Fruit fly (Drosophila melanogaster): Measurements from ENCODE around the gene CG17260.

CG17260 gene

DNA sequence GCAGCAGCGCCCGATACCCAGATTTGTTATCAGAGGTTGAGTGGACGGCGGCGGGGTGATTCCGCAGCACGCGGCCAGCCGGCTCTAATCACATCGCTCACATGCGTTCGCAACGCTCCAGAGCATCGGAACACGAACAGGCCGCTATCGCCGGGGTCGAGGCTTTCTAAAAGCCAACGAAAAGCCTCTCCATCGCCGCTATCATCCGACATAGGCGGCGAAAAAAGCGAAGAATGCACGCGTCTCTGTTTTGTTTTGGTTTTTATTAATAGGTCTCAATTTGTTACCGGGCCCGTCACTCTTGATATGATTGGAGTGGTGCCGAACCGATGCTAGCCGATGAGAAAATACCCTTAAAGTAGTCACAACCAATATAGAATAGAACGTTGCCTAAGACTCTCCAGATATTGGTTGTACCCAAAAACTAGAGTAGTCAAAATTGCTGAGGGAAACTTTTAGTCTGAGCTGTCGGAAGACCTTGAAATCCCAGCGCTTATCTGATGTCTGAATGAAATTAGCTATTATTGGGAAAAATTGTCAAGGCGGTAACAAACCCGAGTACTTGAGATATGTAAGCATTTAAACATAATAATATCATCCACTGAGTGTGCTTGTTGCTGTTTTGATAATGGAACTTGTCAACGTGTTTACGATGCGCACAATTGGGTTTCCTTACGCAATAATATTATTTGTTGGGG, 5.0 kb downstream of the CG17260 start, which contains the start of gene CG17261 (continued):
- TF ChIP-seq CG34422 (GFP tag; IDR thresholded peaks at IDR 0.05) = no peak; the same call in 2 of the 3 replicates
- TF ChIP-seq CG4730 (GFP tag; IDR thresholded peaks at IDR 0.05) = no peak
- peak; percentile 60; the same call in 1 of the 3 replicates for TF ChIP-seq CG11456 (GFP tag; IDR thresholded peaks at IDR 0.05)
- TF ChIP-seq Taf1 (GFP tag; IDR thresholded peaks at IDR 0.05) = no peak
- TF ChIP-seq CG17385 (GFP tag; optimal IDR thresholded peaks at IDR 0.05) = peak; percentile 44
- peak; percentile 31 for TF ChIP-seq Myb (GFP tag; optimal IDR thresholded peaks at IDR 0.05)
- TF ChIP-seq Xbp1 (GFP tag; optimal IDR thresholded peaks at IDR 0.05) = peak; percentile 33
- peak; percentile 75 for TF ChIP-seq CG32532 (GFP tag; IDR thresholded peaks at IDR 0.05)
- TF ChIP-seq Meics (GFP tag; optimal IDR thresholded peaks at IDR 0.05) = peak; percentile 62
- TF ChIP-seq CG3995 (GFP tag; optimal IDR thresholded peaks at IDR 0.05) = no peak
- peak; percentile 6 for TF ChIP-seq Hsf (GFP tag; optimal IDR thresholded peaks at IDR 0.05)
- 0 out of 2 replicates have a peak, but pooled peaks have one; percentile 18 for TF ChIP-seq ssp (GFP tag; IDR thresholded peaks at IDR 0.05)
- peak; percentile 23 for TF ChIP-seq shn (GFP tag; optimal IDR thresholded peaks at IDR 0.05)
- peak; percentile 70 for TF ChIP-seq CG12769 (tag; optimal IDR thresholded peaks at IDR 0.05)
- TF ChIP-seq Hr39 (optimal IDR thresholded peaks at IDR 0.05) = no peak
- no peak for TF ChIP-seq CG9437 (GFP tag; optimal IDR thresholded peaks at IDR 0.05)
- TF ChIP-seq pan (optimal IDR thresholded peaks at IDR 0.05) = no peak
- TF ChIP-seq pan (GFP tag; optimal IDR thresholded peaks at IDR 0.05 in 1 of 2, IDR thresholded peaks at IDR 0.05 in 1 of 2) = peak in 1 of 2 experiments; percentile 31
- no peak for TF ChIP-seq prd (optimal IDR thresholded peaks at IDR 0.05)
- TF ChIP-seq prd (GFP tag; IDR thresholded peaks at IDR 0.05) = 0 out of 3 replicates have a peak, but pooled peaks have one; percentile 28
- peak; percentile 66 for TF ChIP-seq lilli (GFP tag; optimal IDR thresholded peaks at IDR 0.05)
- peak; percentile 25 for TF ChIP-seq Chrac-16 (GFP tag; optimal IDR thresholded peaks at IDR 0.05)
- 0 out of 2 replicates have a peak, but pooled peaks have one; percentile 21 for TF ChIP-seq al (GFP tag; IDR thresholded peaks at IDR 0.05)
- peak; percentile 34 for TF ChIP-seq zfh2 (GFP tag; optimal IDR thresholded peaks at IDR 0.05)
- TF ChIP-seq dysf (GFP tag; IDR thresholded peaks at IDR 0.05) = peak; percentile 57; the same call in 2 of the 3 replicates
- peak; percentile 47; the same call in 1 of the 2 replicates for TF ChIP-seq sob (GFP tag; IDR thresholded peaks at IDR 0.05)
- peak; percentile 22 for TF ChIP-seq kay (GFP tag; optimal IDR thresholded peaks at IDR 0.05)
- TF ChIP-seq cas (GFP tag; IDR thresholded peaks at IDR 0.05) = no peak
- TF ChIP-seq crol (GFP tag; IDR thresholded peaks at IDR 0.05) = peak; percentile 62
- peak; percentile 31 to 35 for TF ChIP-seq dpn (GFP tag; optimal IDR thresholded peaks at IDR 0.05)
- TF ChIP-seq CG18262 (tag; optimal IDR thresholded peaks at IDR 0.05) = peak; percentile 4
- TF ChIP-seq PHDP (tag; optimal IDR thresholded peaks at IDR 0.05) = peak; percentile 31
- no peak for TF ChIP-seq mld (GFP tag; IDR thresholded peaks at IDR 0.05; ENCODE audit: partially characterized antibody)
- TF ChIP-seq fu2 (GFP tag; optimal IDR thresholded peaks at IDR 0.05) = no peak
- TF ChIP-seq CG9609 (GFP tag; optimal IDR thresholded peaks at IDR 0.05) = peak; percentile 22
- peak; percentile 41 for TF ChIP-seq Dip3 (GFP tag; optimal IDR thresholded peaks at IDR 0.05)
- peak; percentile 6 for TF ChIP-seq CG6683 (GFP tag; optimal IDR thresholded peaks at IDR 0.05)
- peak; percentile 88 for TF ChIP-seq sd (tag; optimal IDR thresholded peaks at IDR 0.05)
- peak; percentile 63 for TF ChIP-seq CG9932 (GFP tag; IDR thresholded peaks at IDR 0.05)
- TF ChIP-seq CG2678 (tag; optimal IDR thresholded peaks at IDR 0.05) = peak; percentile 56
- TF ChIP-seq CG3847 (GFP tag; IDR thresholded peaks at IDR 0.05) = no peak
- TF ChIP-seq gfzf (GFP tag; optimal IDR thresholded peaks at IDR 0.05) = no peak
- TF ChIP-seq vnd (GFP tag; IDR thresholded peaks at IDR 0.05; ENCODE audit: partially characterized antibody) = 0 out of 3 replicates have a peak, but pooled peaks have one; percentile 47
- peak; percentile 15 for TF ChIP-seq HHEX (GFP tag; optimal IDR thresholded peaks at IDR 0.05)
- TF ChIP-seq CG17568 (GFP tag; optimal IDR thresholded peaks at IDR 0.05) = peak; percentile 4
- peak; percentile 4 for TF ChIP-seq CG13424 (tag; optimal IDR thresholded peaks at IDR 0.05)
- peak; percentile 22; the same call in 1 of the 4 replicates for TF ChIP-seq Gug (GFP tag; IDR thresholded peaks at IDR 0.05)
- peak; percentile 78 for TF ChIP-seq Rfx (GFP tag; IDR thresholded peaks at IDR 0.05)
- peak; percentile 50 for TF ChIP-seq CG8924 (tag; optimal IDR thresholded peaks at IDR 0.05)
- TF ChIP-seq vfl (GFP tag; optimal IDR thresholded peaks at IDR 0.05) = peak; percentile 25
- peak; percentile 89 for TF ChIP-seq row (GFP tag; IDR thresholded peaks at IDR 0.05)

All from whole organism, embryonic.